Fruit fly (Drosophila melanogaster): Measurements from ENCODE around the gene CG15332.

Gene CG15332

DNA sequence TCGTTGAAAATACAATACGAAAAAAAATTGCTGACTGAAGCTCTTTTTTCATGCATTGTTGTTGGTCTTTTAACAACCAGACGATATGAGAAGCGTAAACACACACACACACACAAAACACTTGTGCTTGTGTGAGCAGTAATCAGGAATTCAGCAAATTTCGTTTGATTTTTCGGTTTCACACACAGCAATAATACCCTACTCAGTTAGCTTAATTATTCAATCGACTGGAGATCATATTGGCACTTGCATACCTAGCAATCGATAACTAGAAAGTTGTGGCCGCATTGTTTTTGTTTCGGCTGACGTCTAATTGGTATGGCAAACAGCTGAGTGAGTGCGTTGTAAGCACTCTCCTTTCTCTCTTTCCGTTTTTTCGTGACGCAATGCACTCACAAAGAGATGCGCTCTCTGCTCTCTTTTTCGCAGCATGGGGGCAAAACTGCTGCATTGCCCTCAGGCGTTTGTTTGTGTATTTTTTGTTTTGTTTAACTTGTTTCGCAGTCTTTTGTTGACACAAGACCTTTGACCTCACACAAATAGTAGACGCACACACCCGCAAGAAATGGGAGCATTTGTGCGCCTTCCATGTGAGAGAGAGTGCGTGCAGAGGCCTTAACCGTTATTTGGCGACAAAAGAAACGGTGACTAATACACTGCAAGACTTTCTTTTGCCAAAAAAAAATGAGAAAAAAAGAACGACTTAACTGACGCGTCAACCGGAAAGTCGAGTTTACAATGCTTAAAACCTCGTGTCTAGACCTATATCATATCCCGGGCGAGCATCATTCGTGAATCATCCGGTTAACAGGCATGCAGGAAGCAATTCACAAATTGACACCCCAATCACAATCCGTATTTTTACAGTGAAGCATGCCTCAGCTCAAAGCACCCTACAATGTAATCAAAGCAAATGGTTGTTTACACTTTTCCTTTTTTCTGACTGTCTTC is 10.7 kb downstream of the CG15332 start (continued):
- TF ChIP-seq Rel (GFP tag; optimal IDR thresholded peaks at IDR 0.05) (peak; percentile 50), Rel (tag; optimal IDR thresholded peaks at IDR 0.05) (peak; percentile 8), usp (GFP tag; optimal IDR thresholded peaks at IDR 0.05) (no peak), Jra (GFP tag; optimal IDR thresholded peaks at IDR 0.05) (peak; percentile 44)

DNA sequence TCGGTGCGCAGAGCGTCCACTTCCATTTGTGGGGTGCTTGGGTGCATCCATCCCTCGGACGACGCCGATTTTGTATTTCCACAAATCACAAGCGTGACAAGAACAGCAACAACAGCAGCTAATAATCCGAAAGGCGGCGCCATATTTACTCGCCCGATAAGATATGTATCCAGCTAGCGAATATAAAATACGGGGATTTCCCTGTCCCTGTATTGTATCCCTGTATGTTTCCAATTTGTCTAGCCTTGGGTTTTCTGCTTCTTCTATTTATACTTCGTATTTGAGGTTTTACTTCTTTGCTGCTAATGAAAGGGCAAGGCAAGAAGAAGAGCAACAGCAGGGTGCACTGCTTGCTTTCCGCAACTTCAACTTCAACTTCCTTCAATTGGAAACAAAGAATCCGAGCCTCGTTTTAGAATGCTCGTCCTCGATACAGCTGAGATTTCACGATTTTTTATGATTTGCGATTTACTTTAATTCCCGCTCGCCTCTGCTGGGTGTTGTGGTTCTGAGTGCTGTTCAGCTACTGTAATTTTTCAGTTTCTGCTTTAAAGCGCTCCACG is 11.6 kb downstream of the CG15332 start:
- TF ChIP-seq Rel (GFP tag; optimal IDR thresholded peaks at IDR 0.05) (no peak), Rel (tag; optimal IDR thresholded peaks at IDR 0.05) (peak; percentile 99), CG32264 (GFP tag; optimal IDR thresholded peaks at IDR 0.05) (no peak)

dm6 chrX:7938482-7938804 is 17.3 kb downstream of the CG15332 start:
- TF ChIP-seq dsf (GFP tag; optimal IDR thresholded peaks at IDR 0.05; ENCODE audit: borderline replicate concordance) = no peak
- TF ChIP-seq fru (GFP tag; optimal IDR thresholded peaks at IDR 0.05) = peak; percentile 28
- TF ChIP-seq N (GFP tag; optimal IDR thresholded peaks at IDR 0.05) = no peak
- TF ChIP-seq Hr78 (GFP tag; optimal IDR thresholded peaks at IDR 0.05) = no peak
- no peak for TF ChIP-seq sv (GFP tag; optimal IDR thresholded peaks at IDR 0.05)
- TF ChIP-seq h (GFP tag; optimal IDR thresholded peaks at IDR 0.05) = peak; percentile 6
- TF ChIP-seq Rel (GFP tag; optimal IDR thresholded peaks at IDR 0.05) = no peak
- TF ChIP-seq Rel (tag; optimal IDR thresholded peaks at IDR 0.05) = no peak
- no peak for TF ChIP-seq ey (GFP tag; optimal IDR thresholded peaks at IDR 0.05)
- no peak for TF ChIP-seq lola (GFP tag; optimal IDR thresholded peaks at IDR 0.05)

DNA sequence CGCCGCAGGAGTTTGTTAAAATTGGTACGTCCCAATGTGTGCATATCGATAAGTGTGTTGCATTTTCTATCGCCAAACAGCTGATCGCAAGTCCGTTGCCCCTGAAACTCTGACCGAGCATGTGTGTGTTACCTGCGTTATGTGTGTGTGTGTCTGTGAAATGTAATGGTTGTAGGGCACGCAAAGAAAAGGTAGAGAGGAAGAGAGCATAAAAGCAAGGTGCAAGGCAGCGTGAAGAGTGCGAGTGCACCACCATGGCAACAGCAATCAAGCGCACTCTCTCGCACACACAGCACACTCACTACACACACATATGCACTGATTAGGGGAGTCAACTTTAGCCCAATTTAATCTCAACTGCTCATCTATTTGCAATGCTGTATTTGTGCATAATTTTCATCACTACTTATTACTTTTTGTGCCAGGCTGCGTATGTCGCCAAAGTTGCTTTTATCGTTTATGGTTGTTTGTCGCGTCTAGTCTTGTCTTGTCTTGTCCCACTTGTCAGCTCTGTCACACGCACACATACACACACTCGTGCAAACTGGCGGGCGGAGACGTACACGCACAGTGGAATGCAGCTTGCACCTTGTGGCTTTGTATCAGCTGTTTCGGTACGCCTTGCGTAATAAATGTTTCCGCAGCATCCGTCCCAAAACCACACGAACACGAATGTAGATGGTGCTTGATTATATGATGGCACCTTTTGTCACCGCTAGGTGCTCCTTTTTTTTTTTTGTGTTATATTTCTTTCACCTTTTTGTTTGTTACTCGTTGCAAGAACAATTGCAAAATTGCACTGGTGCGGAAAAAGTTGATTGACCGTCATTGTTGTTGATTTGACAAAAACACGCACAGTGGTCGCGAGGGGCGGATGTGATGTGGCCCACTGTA is 18.0 kb downstream of the CG15332 start:
- TF ChIP-seq brk (GFP tag; optimal IDR thresholded peaks at IDR 0.05) (no peak), CG9705 (GFP tag; optimal IDR thresholded peaks at IDR 0.05) (peak; percentile 41), Mio (GFP tag; optimal IDR thresholded peaks at IDR 0.05) (no peak), psq (GFP tag; optimal IDR thresholded peaks at IDR 0.05) (peak; percentile 58), ey (GFP tag; optimal IDR thresholded peaks at IDR 0.05) (peak; percentile 71), jim (GFP tag; optimal IDR thresholded peaks at IDR 0.05) (no peak), rgr (GFP tag; optimal IDR thresholded peaks at IDR 0.05) (peak; percentile 54), h (GFP tag; optimal IDR thresholded peaks at IDR 0.05) (peak; percentile 70), Rel (GFP tag; optimal IDR thresholded peaks at IDR 0.05) (no peak), Rel (tag; optimal IDR thresholded peaks at IDR 0.05) (peak; percentile 53), Vsx2 (GFP tag; optimal IDR thresholded peaks at IDR 0.05; ENCODE audit: partially characterized antibody) (no peak), pan (optimal IDR thresholded peaks at IDR 0.05) (no peak), OdsH (GFP tag; optimal IDR thresholded peaks at IDR 0.05) (peak; percentile 66), Hr78 (GFP tag; optimal IDR thresholded peaks at IDR 0.05) (no peak), Sp1 (GFP tag; optimal IDR thresholded peaks at IDR 0.05) (peak; percentile 77), Dfd (GFP tag; optimal IDR thresholded peaks at IDR 0.05) (no peak), sage (GFP tag; optimal IDR thresholded peaks at IDR 0.05) (no peak), woc (GFP tag; optimal IDR thresholded peaks at IDR 0.05) (peak; percentile 75), CrebA (GFP tag; optimal IDR thresholded peaks at IDR 0.05; ENCODE audit: borderline replicate concordance) (no peak), dmrt93B (GFP tag; optimal IDR thresholded peaks at IDR 0.05) (peak; percentile 75), HLH106 (tag; optimal IDR thresholded peaks at IDR 0.05) (peak; percentile 74), Hnf4 (GFP tag; optimal IDR thresholded peaks at IDR 0.05) (peak; percentile 16), Hr83 (GFP tag; optimal IDR thresholded peaks at IDR 0.05; ENCODE audit: poor library complexity, severe bottlenecking) (peak; percentile 52), sv (GFP tag; optimal IDR thresholded peaks at IDR 0.05) (peak; percentile 56), fru (GFP tag; optimal IDR thresholded peaks at IDR 0.05) (peak; percentile 87), dl (GFP tag; optimal IDR thresholded peaks at IDR 0.05; ENCODE audit: insufficient read depth in 1 of 2, partially characterized antibody in 2 of 2) (peak in 1 of 2 experiments; percentile 23), Abd-B (GFP tag; optimal IDR thresholded peaks at IDR 0.05) (no peak), tai (GFP tag; optimal IDR thresholded peaks at IDR 0.05) (no peak), br (GFP tag; optimal IDR thresholded peaks at IDR 0.05) (peak; percentile 71), Jra (GFP tag; optimal IDR thresholded peaks at IDR 0.05) (peak; percentile 59), N (GFP tag; optimal IDR thresholded peaks at IDR 0.05) (peak; percentile 64), CG32264 (GFP tag; optimal IDR thresholded peaks at IDR 0.05) (peak; percentile 69), foxo (GFP tag; optimal IDR thresholded peaks at IDR 0.05) (peak in 1 of 2 experiments; percentile 80), Dif (GFP tag; optimal IDR thresholded peaks at IDR 0.05; ENCODE audit: partially characterized antibody) (peak; percentile 34)

All from whole organism, wandering third instar larva.